Fruit fly (Drosophila melanogaster) S2 (cell line): Measurements from ENCODE around the gene miple2.

Source experiments
- CG8478 ChIP-seq: fragments of >200 bp; optimal IDR thresholded peaks from 2 replicates; lab custom pipeline; 2018
- CTCF ChIP-seq, 2 experiments: fragments of >200 bp; optimal IDR thresholded peaks; 2 replicates each; lab custom pipeline; 2018

DNA sequence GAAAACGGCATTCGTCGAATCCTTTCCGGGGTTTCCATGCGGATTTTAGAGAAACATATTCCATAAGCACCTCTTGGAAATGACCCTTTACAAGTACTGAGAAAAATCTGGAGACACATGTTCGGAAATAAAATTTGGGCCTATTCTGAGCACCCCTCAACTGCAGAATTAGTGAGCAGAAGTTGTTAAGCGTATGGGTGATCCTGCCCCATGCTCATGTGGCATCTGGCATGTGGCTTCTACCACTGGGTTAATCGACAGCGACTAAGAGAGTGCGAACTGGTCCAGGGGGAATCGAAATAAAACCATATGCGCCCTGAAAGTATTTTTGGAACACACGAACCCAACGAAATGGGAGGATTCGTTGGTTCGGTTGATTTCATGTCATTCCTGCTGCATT lies 49.8 kb downstream of the miple2 start:
- no peak for TF ChIP-seq CTCF (optimal IDR thresholded peaks at IDR 0.05; lab: Kevin White, UChicago)
- TF ChIP-seq CG8478 (lab: Kevin White, UChicago), result no peak
